Fruit fly (Drosophila melanogaster): ENCODE measurements around the gene dsh.

dsh gene

dm6 chrX:11372764-11373712 is 17.4 kb downstream of the dsh start (continued):
- no peak for TF ChIP-seq dati (GFP tag; IDR thresholded peaks at IDR 0.05)
- peak; percentile 27 for TF ChIP-seq CG11504 (tag; optimal IDR thresholded peaks at IDR 0.05)
- TF ChIP-seq PHDP (tag; optimal IDR thresholded peaks at IDR 0.05): no peak
- TF ChIP-seq pfk (GFP tag; optimal IDR thresholded peaks at IDR 0.05): no peak
- no peak for TF ChIP-seq maf-S (GFP tag; optimal IDR thresholded peaks at IDR 0.05)
- TF ChIP-seq z (GFP tag; IDR thresholded peaks at IDR 0.05): no peak
- TF ChIP-seq CG8359 (GFP tag; optimal IDR thresholded peaks at IDR 0.05; ENCODE audit: borderline replicate concordance): no peak
- no peak for TF ChIP-seq Abd-B (GFP tag; optimal IDR thresholded peaks at IDR 0.05)
- TF ChIP-seq CG2712 (tag; optimal IDR thresholded peaks at IDR 0.05): no peak
- no peak for TF ChIP-seq btn (GFP tag; optimal IDR thresholded peaks at IDR 0.05)
- no peak for TF ChIP-seq Ets65A (GFP tag)
- TF ChIP-seq CG6689 (GFP tag; IDR thresholded peaks at IDR 0.05): peak; percentile 11; the same call in 1 of the 2 replicates
- TF ChIP-seq cas (GFP tag; IDR thresholded peaks at IDR 0.05): no peak
- TF ChIP-seq Hr51 (GFP tag; optimal IDR thresholded peaks at IDR 0.05): peak in 1 of 2 experiments; percentile 18
- no peak for TF ChIP-seq grn (GFP tag; optimal IDR thresholded peaks at IDR 0.05)
- no peak for TF ChIP-seq danr (GFP tag; IDR thresholded peaks at IDR 0.05)
- TF ChIP-seq CTCF (GFP tag; optimal IDR thresholded peaks at IDR 0.05): no peak
- TF ChIP-seq CG32767 (GFP tag; IDR thresholded peaks at IDR 0.05): no peak
- no peak for TF ChIP-seq slou (GFP tag; optimal IDR thresholded peaks at IDR 0.05)
- no peak for TF ChIP-seq CG2116 (GFP tag; optimal IDR thresholded peaks at IDR 0.05)
- TF ChIP-seq exex (tag; optimal IDR thresholded peaks at IDR 0.05): no peak
- TF ChIP-seq Sox100B (GFP tag; optimal IDR thresholded peaks at IDR 0.05): no peak
- no peak for TF ChIP-seq CG2199 (GFP tag; IDR thresholded peaks at IDR 0.05)
- TF ChIP-seq CG14014 (GFP tag; IDR thresholded peaks at IDR 0.05): no peak
- no peak for TF ChIP-seq ems (GFP tag; optimal IDR thresholded peaks at IDR 0.05)
- TF ChIP-seq Dek (tag; optimal IDR thresholded peaks at IDR 0.05): no peak
- TF ChIP-seq gro (GFP tag; optimal IDR thresholded peaks at IDR 0.05): no peak
- TF ChIP-seq vfl (GFP tag; optimal IDR thresholded peaks at IDR 0.05): no peak
- TF ChIP-seq Vsx1 (GFP tag; optimal IDR thresholded peaks at IDR 0.05): no peak
- no peak for TF ChIP-seq cad (GFP tag; optimal IDR thresholded peaks at IDR 0.05)
- 0 out of 2 replicates have a peak, but pooled peaks have one; percentile 6 for TF ChIP-seq sob (GFP tag; IDR thresholded peaks at IDR 0.05)
- no peak for TF ChIP-seq mld (GFP tag; IDR thresholded peaks at IDR 0.05; ENCODE audit: partially characterized antibody)
- no peak for TF ChIP-seq cwo (GFP tag; optimal IDR thresholded peaks at IDR 0.05)
- no peak for TF ChIP-seq Elba2 (GFP tag; optimal IDR thresholded peaks at IDR 0.05)
- TF ChIP-seq CG32532 (GFP tag; IDR thresholded peaks at IDR 0.05): peak; percentile 22; the same call in 1 of the 2 replicates
- TF ChIP-seq fd96Cb (tag; optimal IDR thresholded peaks at IDR 0.05): no peak
- no peak for TF ChIP-seq stwl (tag; optimal IDR thresholded peaks at IDR 0.05)
- no peak for TF ChIP-seq ro (GFP tag; IDR thresholded peaks at IDR 0.05)
- TF ChIP-seq Trl (optimal IDR thresholded peaks at IDR 0.05): peak; percentile 74 to 81
- TF ChIP-seq Trl (GFP tag; optimal IDR thresholded peaks at IDR 0.05): no peak
- TF ChIP-seq bigmax (GFP tag; optimal IDR thresholded peaks at IDR 0.05): no peak
- TF ChIP-seq en (GFP tag; optimal IDR thresholded peaks at IDR 0.05): no peak
- no peak for TF ChIP-seq sug (tag; optimal IDR thresholded peaks at IDR 0.05)
- no peak for TF ChIP-seq Hey (tag; optimal IDR thresholded peaks at IDR 0.05)
- TF ChIP-seq Myb (GFP tag; optimal IDR thresholded peaks at IDR 0.05): no peak
- TF ChIP-seq pzg (GFP tag; optimal IDR thresholded peaks at IDR 0.05): no peak
- TF ChIP-seq eyg (GFP tag; optimal IDR thresholded peaks at IDR 0.05): no peak
- no peak for TF ChIP-seq hb (GFP tag; IDR thresholded peaks at IDR 0.05; ENCODE audit: partially characterized antibody)
- no peak for TF ChIP-seq Dfd (GFP tag; optimal IDR thresholded peaks at IDR 0.05)
- no peak for TF ChIP-seq CG4282 (GFP tag; optimal IDR thresholded peaks at IDR 0.05)

All from whole organism, embryonic.